Fruit fly (Drosophila melanogaster): ENCODE results near the gene CG13474.

CG13474 gene

dm6 chr3L:14673740-14674463, 23.0 kb downstream of the CG13474 start (continued):
- TF ChIP-seq repo (GFP tag; optimal IDR thresholded peaks at IDR 0.05), result no peak
- no peak for TF ChIP-seq crc (GFP tag; optimal IDR thresholded peaks at IDR 0.05)
- no peak for TF ChIP-seq CG7357 (GFP tag; IDR thresholded peaks at IDR 0.05)
- no peak for TF ChIP-seq crol (GFP tag; IDR thresholded peaks at IDR 0.05)
- no peak for TF ChIP-seq CG15514 (GFP tag; optimal IDR thresholded peaks at IDR 0.05)
- TF ChIP-seq CG10209 (GFP tag; optimal IDR thresholded peaks at IDR 0.05), result no peak
- TF ChIP-seq Sox100B (GFP tag; optimal IDR thresholded peaks at IDR 0.05), result no peak
- TF ChIP-seq CG8478 (optimal IDR thresholded peaks at IDR 0.05), result peak; percentile 82
- no peak for TF ChIP-seq Hsf (GFP tag; optimal IDR thresholded peaks at IDR 0.05)
- no peak for TF ChIP-seq Hr39 (optimal IDR thresholded peaks at IDR 0.05)
- TF ChIP-seq E2f1 (GFP tag; IDR thresholded peaks at IDR 0.05), result no peak
- peak; percentile 90 for TF ChIP-seq abd-A (tag; optimal IDR thresholded peaks at IDR 0.05)
- TF ChIP-seq CG30431 (GFP tag; optimal IDR thresholded peaks at IDR 0.05), result no peak
- TF ChIP-seq CG2116 (GFP tag; optimal IDR thresholded peaks at IDR 0.05), result no peak
- TF ChIP-seq Aef1 (GFP tag; IDR thresholded peaks at IDR 0.05), result no peak
- no peak for TF ChIP-seq al (GFP tag; IDR thresholded peaks at IDR 0.05)
- no peak for TF ChIP-seq row (GFP tag; IDR thresholded peaks at IDR 0.05)
- TF ChIP-seq CG17186 (GFP tag; optimal IDR thresholded peaks at IDR 0.05), result peak; percentile 11
- TF ChIP-seq CG3847 (GFP tag; IDR thresholded peaks at IDR 0.05), result no peak
- no peak for TF ChIP-seq CG2875 (GFP tag; optimal IDR thresholded peaks at IDR 0.05)
- TF ChIP-seq CG17359 (tag; optimal IDR thresholded peaks at IDR 0.05), result no peak
- TF ChIP-seq CG3065 (GFP tag; optimal IDR thresholded peaks at IDR 0.05), result no peak
- no peak for TF ChIP-seq CG9797 (GFP tag; optimal IDR thresholded peaks at IDR 0.05)
- no peak for TF ChIP-seq Asciz (GFP tag; optimal IDR thresholded peaks at IDR 0.05)
- no peak for TF ChIP-seq CHES-1-like (GFP tag; optimal IDR thresholded peaks at IDR 0.05)
- TF ChIP-seq ken (GFP tag; IDR thresholded peaks at IDR 0.05), result no peak
- no peak for TF ChIP-seq Lim3 (GFP tag; IDR thresholded peaks at IDR 0.05)
- TF ChIP-seq ATbp (GFP tag; optimal IDR thresholded peaks at IDR 0.05), result no peak
- TF ChIP-seq NFAT (GFP tag; IDR thresholded peaks at IDR 0.05), result no peak
- TF ChIP-seq gem (tag; optimal IDR thresholded peaks at IDR 0.05), result no peak
- no peak for TF ChIP-seq CG14667 (GFP tag; IDR thresholded peaks at IDR 0.05)
- TF ChIP-seq jigr1 (GFP tag; IDR thresholded peaks at IDR 0.05), result no peak
- peak; percentile 56; the same call in 2 of the 3 replicates for TF ChIP-seq vnd (GFP tag; IDR thresholded peaks at IDR 0.05; ENCODE audit: partially characterized antibody)
- TF ChIP-seq CG7928 (GFP tag; optimal IDR thresholded peaks at IDR 0.05), result no peak
- TF ChIP-seq Sin3A (optimal IDR thresholded peaks at IDR 0.05), result no peak
- no peak for TF ChIP-seq CG10321 (GFP tag; IDR thresholded peaks at IDR 0.05)
- no peak for TF ChIP-seq CG3407 (GFP tag; optimal IDR thresholded peaks at IDR 0.05)
- peak; percentile 78 for TF ChIP-seq Med (GFP tag)
- TF ChIP-seq phol (tag; optimal IDR thresholded peaks at IDR 0.05), result no peak
- TF ChIP-seq Stat92E (GFP tag; optimal IDR thresholded peaks at IDR 0.05), result peak in 2 of 3 experiments; percentile 63 to 88
- TF ChIP-seq Kr (GFP tag; optimal IDR thresholded peaks at IDR 0.05), result no peak
- TF ChIP-seq exex (tag; optimal IDR thresholded peaks at IDR 0.05), result no peak
- no peak for TF ChIP-seq fd96Cb (tag; optimal IDR thresholded peaks at IDR 0.05)
- no peak for TF ChIP-seq Sox102F (GFP tag; optimal IDR thresholded peaks at IDR 0.05)
- TF ChIP-seq PHDP (tag; optimal IDR thresholded peaks at IDR 0.05), result no peak
- no peak for TF ChIP-seq CG11696 (GFP tag; IDR thresholded peaks at IDR 0.05)
- TF ChIP-seq CG18599 (GFP tag; optimal IDR thresholded peaks at IDR 0.05), result no peak
- no peak for TF ChIP-seq CG6654 (GFP tag; optimal IDR thresholded peaks at IDR 0.05)
- TF ChIP-seq NC2α (GFP tag; optimal IDR thresholded peaks at IDR 0.05), result no peak
- no peak for TF ChIP-seq z (GFP tag; IDR thresholded peaks at IDR 0.05)
- TF ChIP-seq CG10267 (tag; optimal IDR thresholded peaks at IDR 0.05), result peak; percentile 31

Measured in whole organism, embryonic.